Fruit fly (Drosophila melanogaster) whole organism, prepupa: Measurements from ENCODE around the gene Sox21b.

Experiments
- CG10631 ChIP-seq: fragments of 200-800 bp; sonication (Bioruptor generic); optimal IDR thresholded peaks from 2 replicates; lab custom pipeline; 2016; ENCODE audit warnings: missing biosample characterization, missing genetic modification characterization
- CG10669 ChIP-seq: fragments of 200-800 bp; sonication (Bioruptor generic); optimal IDR thresholded peaks from 3 replicates; lab custom pipeline; 2018; ENCODE audit warnings: missing biosample characterization, mild to moderate bottlenecking, missing genetic modification characterization, moderate library complexity
- CG11294 ChIP-seq: fragments of 200-800 bp; sonication (Bioruptor generic); IDR thresholded peaks from 2 replicates; pipeline ENCODE4 v1.3.6; 2022; ENCODE audit warnings: missing biosample characterization, missing genetic modification characterization
- CG15336 ChIP-seq: fragments of 200-800 bp; sonication (Bioruptor generic); IDR thresholded peaks from 2 replicates; pipeline ENCODE4 v1.3.6; 2022; ENCODE audit warnings: missing biosample characterization, missing genetic modification characterization
- CG16779 ChIP-seq: fragments of 200-800 bp; sonication (Bioruptor generic); optimal IDR thresholded peaks from 3 replicates; lab custom pipeline; 2017; ENCODE audit warnings: missing biosample characterization, mild to moderate bottlenecking, missing genetic modification characterization
- CG3032 ChIP-seq: fragments of 200-800 bp; optimal IDR thresholded peaks from 2 replicates; lab custom pipeline; 2019; ENCODE audit warnings: missing biosample characterization, mild to moderate bottlenecking, missing genetic modification characterization, moderate library complexity
- CG32006 ChIP-seq: fragments of 200-800 bp; sonication (Bioruptor generic); optimal IDR thresholded peaks from 3 replicates; lab custom pipeline; 2017; ENCODE audit warnings: missing biosample characterization, mild to moderate bottlenecking, missing genetic modification characterization
- CG34406 ChIP-seq: fragments of 200-800 bp; sonication (Bioruptor generic); optimal IDR thresholded peaks from 3 replicates; lab custom pipeline; 2016; ENCODE audit warnings: missing biosample characterization, missing genetic modification characterization
- CG4318 ChIP-seq: fragments of 200-800 bp; sonication (Bioruptor generic); optimal IDR thresholded peaks from 3 replicates; lab custom pipeline; 2017; ENCODE audit warnings: missing biosample characterization, mild to moderate bottlenecking, missing genetic modification characterization
- CG6163 ChIP-seq: fragments of 200-800 bp; sonication (Bioruptor generic); IDR thresholded peaks from 3 replicates; pipeline ENCODE4 v1.3.6; 2022; ENCODE audit warnings: missing biosample characterization, missing genetic modification characterization
- CG6276 ChIP-seq: fragments of 200-800 bp; sonication (Bioruptor generic); optimal IDR thresholded peaks from 2 replicates; lab custom pipeline; 2017; ENCODE audit warnings: missing biosample characterization, mild to moderate bottlenecking, missing genetic modification characterization
- CG6792 ChIP-seq: fragments of 200-800 bp; sonication (Bioruptor generic); optimal IDR thresholded peaks from 3 replicates; lab custom pipeline; 2016; ENCODE audit warnings: missing biosample characterization, missing genetic modification characterization
- CG6808 ChIP-seq: fragments of 200-800 bp; sonication (Bioruptor generic); optimal IDR thresholded peaks from 3 replicates; lab custom pipeline; 2017; ENCODE audit warnings: missing biosample characterization, missing genetic modification characterization, mild to moderate bottlenecking, moderate library complexity, missing genetic modification reagents
- CG6854 ChIP-seq: fragments of 200-800 bp; sonication (Bioruptor generic); optimal IDR thresholded peaks from 2 replicates; lab custom pipeline; 2017; ENCODE audit warnings: missing biosample characterization, mild to moderate bottlenecking, missing genetic modification characterization
- CG7368 ChIP-seq: fragments of 200-800 bp; sonication (Bioruptor generic); optimal IDR thresholded peaks from 3 replicates; lab custom pipeline; 2016; ENCODE audit warnings: missing biosample characterization, missing genetic modification characterization
- CG8319 ChIP-seq: fragments of 200-800 bp; sonication (Bioruptor generic); optimal IDR thresholded peaks from 3 replicates; lab custom pipeline; 2016; ENCODE audit warnings: missing biosample characterization, missing genetic modification characterization
- CG8632 ChIP-seq: fragments of 200-800 bp; sonication (Bioruptor generic); optimal IDR thresholded peaks from 3 replicates; lab custom pipeline; 2016; ENCODE audit warnings: missing biosample characterization, missing genetic modification characterization
- CG9139 ChIP-seq: fragments of 200-800 bp; sonication (Bioruptor generic); optimal IDR thresholded peaks from 3 replicates; lab custom pipeline; 2017; ENCODE audit warnings: missing biosample characterization, mild to moderate bottlenecking, missing genetic modification characterization
- Eip75B ChIP-seq: fragments of 200-800 bp; sonication (Bioruptor generic); optimal IDR thresholded peaks from 3 replicates; lab custom pipeline; 2016; ENCODE audit warnings: missing biosample characterization, missing genetic modification characterization
- Eip78C ChIP-seq: fragments of 200-800 bp; sonication (Bioruptor generic); peaks from one replicate; lab custom pipeline; 2016; ENCODE audit warnings: missing biosample characterization, missing genetic modification characterization
- Eip93F ChIP-seq: fragments of 200-800 bp; sonication (Bioruptor generic); optimal IDR thresholded peaks from 2 replicates; lab custom pipeline; 2016; ENCODE audit warnings: missing biosample characterization, mild to moderate bottlenecking, missing genetic modification characterization
- Ets21C ChIP-seq: fragments of 200-800 bp; sonication (Bioruptor generic); optimal IDR thresholded peaks from 3 replicates; lab custom pipeline; 2016; ENCODE audit warnings: missing biosample characterization, missing genetic modification characterization
- Hr38 ChIP-seq: sonication (Bioruptor generic); optimal IDR thresholded peaks from 2 replicates; lab custom pipeline; 2016; ENCODE audit warnings: missing biosample characterization, missing genetic modification characterization
- Hr39 ChIP-seq: fragments of 200-800 bp; sonication (Bioruptor generic); optimal IDR thresholded peaks from 2 replicates; lab custom pipeline; 2016; ENCODE audit warnings: missing biosample characterization, missing genetic modification characterization
- Lpt ChIP-seq: fragments of 200-800 bp; sonication (Bioruptor generic); optimal IDR thresholded peaks from 3 replicates; lab custom pipeline; 2016; ENCODE audit warnings: missing biosample characterization, missing genetic modification characterization
- Met ChIP-seq: fragments of 200-800 bp; sonication (Bioruptor generic); optimal IDR thresholded peaks from 3 replicates; lab custom pipeline; 2016; ENCODE audit warnings: missing biosample characterization, missing genetic modification characterization
- OdsH ChIP-seq: fragments of 200-800 bp; sonication (Bioruptor generic); optimal IDR thresholded peaks from 3 replicates; lab custom pipeline; 2016; ENCODE audit warnings: missing biosample characterization, missing genetic modification characterization
- Smox ChIP-seq: fragments of 200-800 bp; sonication (Bioruptor generic); optimal IDR thresholded peaks from 3 replicates; lab custom pipeline; 2016; ENCODE audit warnings: missing biosample characterization, missing genetic modification characterization
- Sox102F ChIP-seq: fragments of 200-800 bp; sonication (Bioruptor generic); optimal IDR thresholded peaks from 2 replicates; lab custom pipeline; 2016; ENCODE audit warnings: missing biosample characterization, mild to moderate bottlenecking, missing genetic modification characterization
- Sox15 ChIP-seq: fragments of 200-800 bp; sonication (Bioruptor generic); optimal IDR thresholded peaks from 3 replicates; lab custom pipeline; 2016; ENCODE audit warnings: missing biosample characterization, missing genetic modification characterization
- achi ChIP-seq: fragments of 200-800 bp; sonication (Bioruptor generic); optimal IDR thresholded peaks from 3 replicates; lab custom pipeline; 2016; ENCODE audit warnings: missing biosample characterization, missing genetic modification characterization
- acj6 ChIP-seq: fragments of 200-800 bp; sonication (Bioruptor generic); optimal IDR thresholded peaks from 3 replicates; lab custom pipeline; 2016; ENCODE audit warnings: missing biosample characterization, missing genetic modification characterization
- cyc ChIP-seq: fragments of 200-800 bp; sonication (Bioruptor generic); optimal IDR thresholded peaks from 3 replicates; lab custom pipeline; 2016; ENCODE audit warnings: missing biosample characterization, missing genetic modification characterization
- dsx ChIP-seq: fragments of 200-800 bp; optimal IDR thresholded peaks from 3 replicates; lab custom pipeline; 2019; ENCODE audit warnings: missing biosample characterization, mild to moderate bottlenecking, missing genetic modification characterization, moderate library complexity; ENCODE audit not compliant: poor library complexity, severe bottlenecking
- eg ChIP-seq: fragments of 200-800 bp; sonication (Bioruptor generic); IDR thresholded peaks from 3 replicates; pipeline ENCODE4 v1.3.6; 2022; ENCODE audit warnings: missing biosample characterization, missing genetic modification characterization
- fd85E ChIP-seq: fragments of 200-800 bp; sonication (Bioruptor generic); optimal IDR thresholded peaks from 3 replicates; lab custom pipeline; 2016; ENCODE audit warnings: missing biosample characterization, missing genetic modification characterization
- lz ChIP-seq: fragments of 200-800 bp; sonication (Bioruptor generic); optimal IDR thresholded peaks from 3 replicates; lab custom pipeline; 2016; ENCODE audit warnings: missing biosample characterization, missing genetic modification characterization
- net ChIP-seq: fragments of 200-800 bp; sonication (Bioruptor generic); optimal IDR thresholded peaks from 3 replicates; lab custom pipeline; 2016; ENCODE audit warnings: missing biosample characterization, missing genetic modification characterization
- pdm3 ChIP-seq: fragments of 200-800 bp; sonication (Bioruptor generic); optimal IDR thresholded peaks from 3 replicates; lab custom pipeline; 2016; ENCODE audit warnings: missing biosample characterization, missing genetic modification characterization
- salr ChIP-seq, 2 experiments: fragments of 200-800 bp; sonication (Bioruptor generic); optimal IDR thresholded peaks; 3 replicates each; lab custom pipeline; 2016 to 2018; ENCODE audit warnings: missing biosample characterization in 2 of 2, missing genetic modification characterization in 2 of 2, mild to moderate bottlenecking in 1 of 2
- spab ChIP-seq: fragments of 200-800 bp; sonication (Bioruptor generic); optimal IDR thresholded peaks from 2 replicates; lab custom pipeline; 2017; ENCODE audit warnings: missing biosample characterization, mild to moderate bottlenecking, missing genetic modification characterization, missing genetic modification reagents
- svp ChIP-seq: fragments of 200-800 bp; sonication (Bioruptor generic); peaks from one replicate; lab custom pipeline; 2016; ENCODE audit warnings: missing biosample characterization, missing genetic modification characterization
- topi ChIP-seq: fragments of 200-800 bp; sonication (Bioruptor generic); optimal IDR thresholded peaks from 3 replicates; lab custom pipeline; 2016; ENCODE audit warnings: missing biosample characterization, missing genetic modification characterization
- vri ChIP-seq: fragments of 200-800 bp; sonication (Bioruptor generic); optimal IDR thresholded peaks from 3 replicates; lab custom pipeline; 2016; ENCODE audit warnings: missing biosample characterization, mild to moderate bottlenecking, missing genetic modification characterization

The Sox21b gene

DNA sequence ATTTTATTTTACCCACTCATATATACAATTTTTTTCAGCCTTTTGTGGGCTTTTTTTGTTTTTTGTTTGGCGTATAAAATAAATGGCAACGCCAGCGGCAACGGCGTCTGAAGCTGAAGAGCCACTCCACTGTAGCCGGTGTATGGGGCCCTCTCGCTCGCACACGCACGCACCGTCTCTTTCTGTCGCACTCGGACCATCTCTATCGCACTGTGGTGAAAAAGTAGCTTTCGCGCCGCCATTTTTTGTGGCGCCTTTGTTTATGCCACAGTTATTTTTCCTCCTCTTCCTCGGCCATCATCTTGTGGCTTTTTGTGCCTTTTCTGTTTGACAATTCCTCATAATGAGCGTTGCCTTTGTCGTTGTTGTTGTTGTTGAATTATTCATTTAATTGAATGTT lies 9.1 kb downstream of the Sox21b start:
- no peak for TF ChIP-seq cyc (GFP tag; lab: Kevin White, UChicago)
- TF ChIP-seq Hr39 (GFP tag; lab: Kevin White, UChicago): no peak
- TF ChIP-seq CG3032 (tag; lab: Kevin White, UChicago): no peak
- no peak for TF ChIP-seq CG10669 (GFP tag; lab: Kevin White, UChicago)
- no peak for TF ChIP-seq fd85E (GFP tag; lab: Kevin White, UChicago)
- no peak for TF ChIP-seq spab (GFP tag; lab: Kevin White, UChicago)
- TF ChIP-seq Met (GFP tag; lab: Kevin White, UChicago): no peak
- peak; percentile 51 for TF ChIP-seq Eip78C (GFP tag; lab: Kevin White, UChicago)

DNA sequence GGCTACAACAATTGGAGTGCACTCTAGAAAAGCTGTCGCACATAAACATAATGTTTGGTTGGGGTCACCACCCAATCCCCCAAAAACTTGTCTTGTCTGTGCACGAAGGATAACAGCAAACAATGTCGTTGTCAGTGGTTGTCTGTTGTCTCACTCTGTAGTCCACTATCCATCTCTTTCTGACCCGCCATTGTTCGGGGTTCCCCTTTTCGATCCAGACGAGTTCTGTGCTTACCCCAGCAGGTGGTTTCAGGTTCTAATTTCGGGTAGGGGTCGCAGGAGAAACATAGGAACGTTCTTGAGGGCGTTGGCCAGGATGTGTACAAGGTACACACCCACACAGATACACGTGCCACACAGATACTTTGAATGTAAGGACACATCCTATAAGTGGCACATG lies 12.4 kb downstream of the Sox21b start:
- no peak for TF ChIP-seq CG8632

DNA sequence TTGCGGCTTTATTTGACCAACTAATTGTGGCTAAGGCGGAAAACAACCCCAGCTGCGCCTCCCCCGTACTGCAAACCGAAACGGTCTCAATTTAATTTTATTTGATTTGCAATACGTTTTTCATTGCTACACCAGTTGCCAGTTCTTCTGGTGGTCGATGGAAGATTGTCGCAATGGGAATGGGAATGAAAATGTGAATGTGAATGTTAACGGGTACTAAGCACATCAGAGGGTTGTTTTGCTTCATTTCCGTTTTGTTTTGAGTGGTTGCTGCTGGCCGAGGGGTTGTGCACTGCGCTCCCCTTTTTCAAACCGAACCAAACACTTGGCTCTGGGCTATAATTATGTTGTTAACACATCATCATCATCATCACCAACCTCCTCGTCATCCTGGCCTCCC lies 17.0 kb downstream of the Sox21b start:
- TF ChIP-seq Hr38 (GFP tag; lab: Kevin White, UChicago): no peak
- TF ChIP-seq Sox15: no peak
- no peak for TF ChIP-seq achi
- no peak for TF ChIP-seq acj6 (GFP tag; lab: Kevin White, UChicago)
- no peak for TF ChIP-seq CG6808 (GFP tag; lab: Kevin White, UChicago)
- no peak for TF ChIP-seq CG6792 (GFP tag; lab: Kevin White, UChicago)
- TF ChIP-seq CG7368 (GFP tag; lab: Kevin White, UChicago): no peak
- no peak for TF ChIP-seq CG32006 (GFP tag; lab: Kevin White, UChicago)
- no peak for TF ChIP-seq vri (GFP tag; lab: Kevin White, UChicago)
- no peak for TF ChIP-seq CG11294 (GFP tag; lab: Robert Waterston, UW)
- no peak for TF ChIP-seq Eip93F (GFP tag; lab: Kevin White, UChicago)
- no peak for TF ChIP-seq CG34406 (GFP tag; lab: Kevin White, UChicago)
- TF ChIP-seq CG15336 (GFP tag; lab: Robert Waterston, UW): no peak
- TF ChIP-seq CG9139: no peak
- TF ChIP-seq salr (GFP tag; optimal IDR thresholded peaks at IDR 0.05; lab: Kevin White, UChicago): no peak
- TF ChIP-seq CG10631 (GFP tag; lab: Kevin White, UChicago): no peak

DNA sequence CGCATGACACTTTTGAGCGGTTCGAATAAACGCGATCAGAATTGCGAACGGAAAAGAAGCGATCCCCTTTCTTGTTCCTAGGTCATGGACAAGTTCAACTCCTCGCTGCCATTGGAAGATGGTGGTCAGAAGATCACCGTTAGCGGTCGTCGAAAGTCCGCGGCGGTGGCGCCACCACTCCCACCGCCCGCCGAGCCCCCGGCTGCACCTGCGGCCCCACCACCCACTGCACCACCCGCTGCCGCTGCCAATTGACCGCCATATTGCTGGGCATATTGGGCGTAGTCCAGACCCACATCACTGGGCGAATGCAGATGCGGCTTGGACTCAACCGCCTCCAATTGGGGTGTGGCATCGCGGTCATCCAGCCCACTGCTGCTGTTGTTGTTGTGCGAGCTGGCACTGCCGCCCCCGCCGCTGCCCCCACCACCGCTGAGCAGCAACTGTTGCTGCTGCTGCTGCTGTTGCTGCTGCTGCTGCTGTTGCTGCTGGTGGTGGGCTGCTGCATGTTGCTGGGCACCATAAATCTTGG lies 18.2 kb downstream of the Sox21b start:
- TF ChIP-seq CG32006 (GFP tag; lab: Kevin White, UChicago) (no peak), svp (GFP tag; lab: Kevin White, UChicago) (peak; percentile 21)

DNA sequence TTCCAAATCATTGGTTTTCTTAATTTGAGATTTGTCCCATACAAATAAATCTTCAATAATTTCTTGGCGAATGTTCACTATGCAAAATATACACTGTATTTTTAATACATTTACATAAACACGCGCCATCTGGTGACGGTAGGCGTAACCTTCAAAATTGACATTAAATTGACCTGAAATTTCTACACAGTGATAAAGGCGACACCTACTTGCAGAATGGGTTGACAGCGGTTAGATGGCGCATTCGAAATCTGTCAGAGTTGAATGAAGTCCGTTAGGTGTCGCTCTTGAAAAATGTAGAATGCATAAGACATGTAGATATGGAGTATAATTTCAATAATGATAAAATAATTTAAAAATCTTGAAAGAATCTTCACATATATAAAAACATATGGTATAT lies 19.7 kb downstream of the Sox21b start:
- TF ChIP-seq topi (GFP tag; lab: Kevin White, UChicago) (peak; percentile 58), eg (GFP tag; lab: Robert Waterston, UW) (no peak; the same call in 2 of the 3 replicates), CG8632 (no peak), cyc (GFP tag; lab: Kevin White, UChicago) (peak; percentile 80), pdm3 (GFP tag; lab: Kevin White, UChicago) (peak; percentile 55), CG8319 (GFP tag; lab: Kevin White, UChicago) (no peak), Eip75B (GFP tag; lab: Kevin White, UChicago) (no peak), lz (GFP tag; lab: Kevin White, UChicago) (peak; percentile 76), net (no peak), Smox (GFP tag; lab: Kevin White, UChicago) (no peak), Sox102F (GFP tag; lab: Kevin White, UChicago) (no peak), CG6854 (GFP tag; lab: Kevin White, UChicago) (no peak), Eip93F (GFP tag; lab: Kevin White, UChicago) (no peak), acj6 (GFP tag; lab: Kevin White, UChicago) (peak; percentile 56), Sox15 (peak; percentile 46), achi (no peak), CG6276 (GFP tag; lab: Kevin White, UChicago) (no peak), dsx (no peak), CG16779 (tag; lab: Kevin White, UChicago) (no peak), CG9139 (no peak), fd85E (GFP tag; lab: Kevin White, UChicago) (no peak), Ets21C (GFP tag; lab: Kevin White, UChicago) (peak; percentile 50), OdsH (GFP tag; lab: Kevin White, UChicago) (peak; percentile 44), Lpt (no peak), salr (GFP tag; optimal IDR thresholded peaks at IDR 0.05; lab: Kevin White, UChicago) (peak in 1 of 2 experiments; percentile 43), CG6163 (GFP tag; lab: Robert Waterston, UW) (no peak), CG4318 (GFP tag; lab: Kevin White, UChicago) (no peak), Hr39 (GFP tag; lab: Kevin White, UChicago) (peak; percentile 88), CG10631 (GFP tag; lab: Kevin White, UChicago) (peak; percentile 32)
